Fruit fly (Drosophila melanogaster) whole organism, pupa: ENCODE results near the gene csw.

ENCODE experiments used
- CG10348 ChIP-seq: fragments of 200-800 bp; sonication (Bioruptor generic); IDR thresholded peaks from 2 replicates; pipeline ENCODE4 v1.3.6; 2022; ENCODE audit warnings: missing biosample characterization, missing genetic modification characterization
- CG12605 ChIP-seq: fragments of 200-800 bp; sonication (Bioruptor generic); IDR thresholded peaks from 2 replicates; pipeline ENCODE4 v1.3.6; 2022; ENCODE audit warnings: missing biosample characterization, missing genetic modification characterization
- CG13204 ChIP-seq: fragments of 200-800 bp; sonication (Bioruptor generic); optimal IDR thresholded peaks from 2 replicates; lab custom pipeline; 2018; ENCODE audit warnings: missing biosample characterization, mild to moderate bottlenecking, missing genetic modification characterization, moderate library complexity
- CG14655 ChIP-seq: fragments of 200-800 bp; sonication (Bioruptor generic); optimal IDR thresholded peaks from 3 replicates; lab custom pipeline; 2017; ENCODE audit warnings: mild to moderate bottlenecking, missing biosample characterization, missing genetic modification reagents, missing genetic modification characterization
- CG15710 ChIP-seq: fragments of 200-800 bp; sonication (Bioruptor generic); optimal IDR thresholded peaks from 2 replicates; lab custom pipeline; 2018; ENCODE audit warnings: missing biosample characterization, mild to moderate bottlenecking, missing genetic modification characterization, moderate library complexity
- CG17806 ChIP-seq: fragments of 200-800 bp; sonication (Bioruptor generic); optimal IDR thresholded peaks from 2 replicates; lab custom pipeline; 2018; ENCODE audit warnings: missing biosample characterization, mild to moderate bottlenecking, missing genetic modification characterization, moderate library complexity
- CG32121 ChIP-seq: fragments of 200-800 bp; sonication (Bioruptor generic); IDR thresholded peaks from 2 replicates; pipeline ENCODE4 v1.3.6; 2022; ENCODE audit warnings: missing biosample characterization, missing genetic modification characterization
- CG34367 ChIP-seq: fragments of 200-800 bp; sonication (Bioruptor generic); optimal IDR thresholded peaks from 2 replicates; lab custom pipeline; 2018; ENCODE audit warnings: missing biosample characterization, mild to moderate bottlenecking, missing genetic modification characterization
- CG4496 ChIP-seq: fragments of 200-800 bp; sonication (Bioruptor generic); IDR thresholded peaks from 3 replicates; pipeline ENCODE4 v1.3.6; 2022; ENCODE audit warnings: missing biosample characterization, missing genetic modification characterization
- CG8159 ChIP-seq: fragments of 200-800 bp; sonication (Bioruptor generic); optimal IDR thresholded peaks from 3 replicates; lab custom pipeline; 2018; ENCODE audit warnings: missing biosample characterization, mild to moderate bottlenecking, missing genetic modification characterization, moderate library complexity
- CG8301 ChIP-seq: fragments of 200-800 bp; sonication (Bioruptor generic); optimal IDR thresholded peaks from 2 replicates; lab custom pipeline; 2018; ENCODE audit warnings: missing biosample characterization, mild to moderate bottlenecking, missing genetic modification characterization
- CG9948 ChIP-seq: fragments of 200-800 bp; sonication (Bioruptor generic); optimal IDR thresholded peaks from 2 replicates; lab custom pipeline; 2018; ENCODE audit warnings: missing biosample characterization, mild to moderate bottlenecking, missing genetic modification characterization, moderate library complexity
- D1 ChIP-seq: fragments of 200-800 bp; sonication (Bioruptor generic); optimal IDR thresholded peaks from 2 replicates; lab custom pipeline; 2018; ENCODE audit warnings: missing biosample characterization, mild to moderate bottlenecking, missing genetic modification characterization, moderate library complexity
- EcR ChIP-seq: fragments of 200-800 bp; sonication (Bioruptor generic); optimal IDR thresholded peaks from 3 replicates; lab custom pipeline; 2019; ENCODE audit warnings: missing biosample characterization, missing genetic modification characterization, mild to moderate bottlenecking, moderate library complexity, missing genetic modification reagents
- Ets98B ChIP-seq: fragments of 200-800 bp; sonication (Bioruptor generic); IDR thresholded peaks from 2 replicates; pipeline ENCODE4 v1.3.6; 2022; ENCODE audit warnings: missing biosample characterization, missing genetic modification characterization
- Pif1A ChIP-seq: fragments of 200-800 bp; sonication (Bioruptor generic); optimal IDR thresholded peaks from 3 replicates; lab custom pipeline; 2016; ENCODE audit warnings: missing biosample characterization, missing genetic modification characterization
- Pif1B ChIP-seq: fragments of 200-800 bp; sonication (Bioruptor generic); optimal IDR thresholded peaks from 3 replicates; lab custom pipeline; 2016; ENCODE audit warnings: missing biosample characterization, missing genetic modification characterization
- Snoo ChIP-seq: fragments of 200-800 bp; sonication (Bioruptor generic); optimal IDR thresholded peaks from 3 replicates; lab custom pipeline; 2017; ENCODE audit warnings: missing biosample characterization, mild to moderate bottlenecking, missing genetic modification characterization, inconsistent platforms
- fd96Ca ChIP-seq: fragments of 200-800 bp; sonication (Bioruptor generic); IDR thresholded peaks from 3 replicates; pipeline ENCODE4 v1.3.6; 2022; ENCODE audit warnings: missing biosample characterization, missing genetic modification characterization
- gl ChIP-seq: fragments of 200-800 bp; sonication (Bioruptor generic); optimal IDR thresholded peaks from 2 replicates; lab custom pipeline; 2018; ENCODE audit warnings: missing biosample characterization, mild to moderate bottlenecking, missing genetic modification characterization
- rn ChIP-seq: fragments of 200-800 bp; sonication (Bioruptor generic); IDR thresholded peaks from 2 replicates; pipeline ENCODE4 v1.3.6; 2022; ENCODE audit warnings: missing biosample characterization, missing genetic modification characterization

The csw gene

dm6 chrX:2094072-2094761 lies at the start of gene csw:
TSS of gene csw (plus strand) at chrX:2094234.
- TF ChIP-seq CG9948 (tag; lab: Kevin White, UChicago) (peak; percentile 65), CG15710 (tag; lab: Kevin White, UChicago) (peak; percentile 85), EcR (GFP tag; lab: Kevin White, UChicago) (peak; percentile 70), Pif1B (GFP tag; lab: Kevin White, UChicago) (peak; percentile 77), D1 (tag; lab: Kevin White, UChicago) (peak; percentile 23), gl (tag; lab: Kevin White, UChicago) (peak; percentile 98), CG13204 (GFP tag; lab: Kevin White, UChicago) (peak; percentile 93), CG10348 (GFP tag; lab: Robert Waterston, UW) (no peak), CG4496 (GFP tag; lab: Robert Waterston, UW) (peak; percentile 96), rn (peak; percentile 81), CG14655 (GFP tag; lab: Kevin White, UChicago) (peak; percentile 82), CG12605 (GFP tag; lab: Robert Waterston, UW) (peak; percentile 94), CG8159 (tag; lab: Kevin White, UChicago) (peak; percentile 85), CG32121 (GFP tag; lab: Robert Waterston, UW) (peak; percentile 84), CG34367 (tag; lab: Kevin White, UChicago) (peak; percentile 93), CG17806 (tag; lab: Kevin White, UChicago) (peak; percentile 76), Ets98B (GFP tag; lab: Robert Waterston, UW) (peak; percentile 84), Pif1A (GFP tag; lab: Kevin White, UChicago) (peak; percentile 92), fd96Ca (GFP tag; lab: Robert Waterston, UW) (peak; percentile 85), CG8301 (tag; lab: Kevin White, UChicago) (peak; percentile 66), Snoo (tag; lab: Kevin White, UChicago) (peak; percentile 74)

- TF ChIP-seq CG15710 (tag; lab: Kevin White, UChicago) (no peak), CG4496 (GFP tag; lab: Robert Waterston, UW) (peak; percentile 55; the same call in 2 of the 3 replicates), CG34367 (tag; lab: Kevin White, UChicago) (no peak), CG12605 (GFP tag; lab: Robert Waterston, UW) (no peak), gl (tag; lab: Kevin White, UChicago) (no peak), rn (no peak), fd96Ca (GFP tag; lab: Robert Waterston, UW) (0 out of 3 replicates have a peak, but pooled peaks have one; percentile 35), EcR (GFP tag; lab: Kevin White, UChicago) (no peak), Ets98B (GFP tag; lab: Robert Waterston, UW) (peak; percentile 43; the same call in 1 of the 2 replicates), Snoo (tag; lab: Kevin White, UChicago) (no peak)
These were observed 45.0 kb upstream of the csw start for dm6 chrX:2048778-2049686.

dm6 chrX:2050070-2050899 lies 43.7 kb upstream of the csw start, which contains the start of gene moody:
TSS of gene moody (minus strand) at chrX:2050120.
- TF ChIP-seq CG8159 (tag; lab: Kevin White, UChicago) (peak; percentile 84), CG13204 (GFP tag; lab: Kevin White, UChicago) (peak; percentile 97), CG17806 (tag; lab: Kevin White, UChicago) (peak; percentile 84), CG15710 (tag; lab: Kevin White, UChicago) (peak; percentile 86), CG34367 (tag; lab: Kevin White, UChicago) (peak; percentile 82), gl (tag; lab: Kevin White, UChicago) (peak; percentile 84), D1 (tag; lab: Kevin White, UChicago) (no peak), CG4496 (GFP tag; lab: Robert Waterston, UW) (peak; percentile 99), CG32121 (GFP tag; lab: Robert Waterston, UW) (peak; percentile 99), Snoo (tag; lab: Kevin White, UChicago) (peak; percentile 93), CG8301 (tag; lab: Kevin White, UChicago) (peak; percentile 87), Ets98B (GFP tag; lab: Robert Waterston, UW) (peak; percentile 99), CG9948 (tag; lab: Kevin White, UChicago) (peak; percentile 68), fd96Ca (GFP tag; lab: Robert Waterston, UW) (peak; percentile 99), Pif1A (GFP tag; lab: Kevin White, UChicago) (peak; percentile 90), CG10348 (GFP tag; lab: Robert Waterston, UW) (peak; percentile 92), CG14655 (GFP tag; lab: Kevin White, UChicago) (peak; percentile 92), EcR (GFP tag; lab: Kevin White, UChicago) (peak; percentile 56), rn (peak; percentile 93), CG12605 (GFP tag; lab: Robert Waterston, UW) (peak; percentile 97), Pif1B (GFP tag; lab: Kevin White, UChicago) (peak; percentile 90)

dm6 chrX:2061119-2061518 lies 32.9 kb upstream of the csw start:
- TF ChIP-seq CG8159 (tag; lab: Kevin White, UChicago) (peak; percentile 29), CG34367 (tag; lab: Kevin White, UChicago) (peak; percentile 4), CG8301 (tag; lab: Kevin White, UChicago) (peak; percentile 30), CG4496 (GFP tag; lab: Robert Waterston, UW) (peak; percentile 38; the same call in 1 of the 3 replicates), CG15710 (tag; lab: Kevin White, UChicago) (peak; percentile 38), CG32121 (GFP tag; lab: Robert Waterston, UW) (no peak), rn (no peak), CG13204 (GFP tag; lab: Kevin White, UChicago) (peak; percentile 19)
